Fruit fly (Drosophila melanogaster) whole organism, embryonic: ENCODE measurements around the gene CG5068.

Experiments used
- Abd-B ChIP-seq: fragments of 200-800 bp; sonication (Bioruptor generic); optimal IDR thresholded peaks from 2 replicates; lab custom pipeline; 2018; ENCODE audit warnings: missing biosample characterization, mild to moderate bottlenecking, missing genetic modification characterization, moderate library complexity
- Atf6 ChIP-seq: fragments of 200-800 bp; sonication (Bioruptor generic); IDR thresholded peaks from 2 replicates; pipeline ENCODE4 v1.3.6; 2022; ENCODE audit warnings: missing biosample characterization, missing genetic modification characterization
- Blimp-1 ChIP-seq: fragments of 200-800 bp; sonication (Bioruptor generic); optimal IDR thresholded peaks from 3 replicates; lab custom pipeline; 2018; ENCODE audit warnings: missing biosample characterization, missing genetic modification characterization, mild to moderate bottlenecking, moderate library complexity, missing genetic modification reagents
- CG1024 ChIP-seq: fragments of 200-800 bp; sonication (Bioruptor generic); IDR thresholded peaks from 2 replicates; pipeline ENCODE4 v1.3.6; 2022; ENCODE audit warnings: missing biosample characterization, missing genetic modification characterization
- CG10979 ChIP-seq: fragments of 200-800 bp; sonication (Bioruptor generic); optimal IDR thresholded peaks from 2 replicates; lab custom pipeline; 2018; ENCODE audit warnings: missing biosample characterization, mild to moderate bottlenecking, missing genetic modification characterization, moderate library complexity
- CG12236 ChIP-seq: fragments of 200-800 bp; sonication (Bioruptor generic); optimal IDR thresholded peaks from 2 replicates; lab custom pipeline; 2016; ENCODE audit warnings: missing biosample characterization, missing genetic modification characterization
- CG17328 ChIP-seq: fragments of 200-800 bp; sonication (Bioruptor generic); IDR thresholded peaks from 2 replicates; pipeline ENCODE4 v1.3.6; 2022; ENCODE audit warnings: missing biosample characterization, missing genetic modification characterization
- CG17359 ChIP-seq: fragments of 200-800 bp; sonication (Bioruptor generic); optimal IDR thresholded peaks from 3 replicates; lab custom pipeline; 2018; ENCODE audit warnings: missing biosample characterization, mild to moderate bottlenecking, missing genetic modification characterization, moderate library complexity
- CG17802 ChIP-seq: fragments of 200-800 bp; sonication (Bioruptor generic); optimal IDR thresholded peaks from 2 replicates; lab custom pipeline; 2018; ENCODE audit warnings: missing biosample characterization, mild to moderate bottlenecking, missing genetic modification characterization, moderate library complexity
- CG1832 ChIP-seq: fragments of 200-800 bp; sonication (Bioruptor generic); optimal IDR thresholded peaks from 2 replicates; lab custom pipeline; 2017; ENCODE audit warnings: missing biosample characterization, mild to moderate bottlenecking, missing genetic modification characterization, inconsistent platforms
- CG32767 ChIP-seq: fragments of 200-800 bp; sonication (Bioruptor generic); IDR thresholded peaks from 2 replicates; pipeline ENCODE4 v1.3.6; 2022; ENCODE audit warnings: missing biosample characterization, missing genetic modification characterization
- CG3726 ChIP-seq: fragments of 200-800 bp; sonication (Bioruptor generic); IDR thresholded peaks from 3 replicates; pipeline ENCODE4, ENCODE4 v1.3.6; 2022; ENCODE audit warnings: missing biosample characterization, missing genetic modification characterization
- CG4820 ChIP-seq: fragments of 200-800 bp; sonication (Bioruptor generic); optimal IDR thresholded peaks from 3 replicates; lab custom pipeline; 2016; ENCODE audit warnings: missing biosample characterization, missing genetic modification characterization
- CG6254 ChIP-seq: fragments of 200-800 bp; sonication (Bioruptor generic); optimal IDR thresholded peaks from 3 replicates; lab custom pipeline; 2017; ENCODE audit warnings: mild to moderate bottlenecking, missing biosample characterization, missing genetic modification reagents, missing genetic modification characterization
- CG6654 ChIP-seq: fragments of 200-800 bp; sonication (Bioruptor generic); optimal IDR thresholded peaks from 2 replicates; lab custom pipeline; 2017; ENCODE audit warnings: missing biosample characterization, mild to moderate bottlenecking, missing genetic modification characterization
- CG6689 ChIP-seq: fragments of 200-800 bp; sonication (Bioruptor generic); IDR thresholded peaks from 2 replicates; pipeline ENCODE4 v1.3.6; 2022; ENCODE audit warnings: missing biosample characterization, missing genetic modification characterization
- CG7372 ChIP-seq: fragments of 200-800 bp; sonication (Bioruptor generic); IDR thresholded peaks from 2 replicates; pipeline ENCODE4 v1.3.6; 2022; ENCODE audit warnings: missing biosample characterization, missing genetic modification characterization
- CG9609 ChIP-seq: fragments of 200-800 bp; sonication (Bioruptor generic); optimal IDR thresholded peaks from 3 replicates; lab custom pipeline; 2016; ENCODE audit warnings: missing biosample characterization, missing genetic modification characterization
- CoRest ChIP-seq: fragments of 200-800 bp; sonication (Bioruptor generic); optimal IDR thresholded peaks from 3 replicates; lab custom pipeline; 2018; ENCODE audit warnings: missing biosample characterization, mild to moderate bottlenecking, missing genetic modification characterization, moderate library complexity
- Deaf1 ChIP-seq: fragments of 200-800 bp; optimal IDR thresholded peaks from 3 replicates; lab custom pipeline; 2019; ENCODE audit warnings: missing biosample characterization, mild to moderate bottlenecking, missing genetic modification characterization, moderate library complexity
- Dek ChIP-seq: fragments of 200-800 bp; sonication (Bioruptor generic); optimal IDR thresholded peaks from 3 replicates; lab custom pipeline; 2019; ENCODE audit warnings: missing biosample characterization, mild to moderate bottlenecking, missing genetic modification characterization, moderate library complexity
- Dll ChIP-seq: fragments of 200-800 bp; sonication (Bioruptor generic); IDR thresholded peaks from 4 replicates; pipeline ENCODE4 v1.3.6; 2022; ENCODE audit warnings: missing biosample characterization, missing genetic modification characterization; ENCODE audit not compliant: partially characterized antibody
- E2f1 ChIP-seq: fragments of 200-800 bp; sonication (Bioruptor generic); IDR thresholded peaks from 2 replicates; pipeline ENCODE4 v1.3.6; 2022; ENCODE audit warnings: missing biosample characterization, missing genetic modification characterization
- Ets65A ChIP-seq: fragments of 200-800 bp; sonication (Bioruptor generic); peaks from one replicate; lab custom pipeline; 2016; ENCODE audit warnings: missing biosample characterization, missing genetic modification characterization
- H2.0 ChIP-seq: fragments of 200-800 bp; sonication (Bioruptor generic); IDR thresholded peaks from 2 replicates; pipeline ENCODE4 v1.3.6; 2022; ENCODE audit warnings: missing biosample characterization, missing genetic modification characterization
- HmgD ChIP-seq: fragments of 200-800 bp; sonication (Bioruptor generic); optimal IDR thresholded peaks from 3 replicates; lab custom pipeline; 2016; ENCODE audit warnings: missing biosample characterization, missing genetic modification characterization
- Hr78 ChIP-seq, 2 experiments: fragments of 200-800 bp in 1 of 2; fragments of >200 bp in 1 of 2; sonication (Bioruptor generic) in 1 of 2; optimal IDR thresholded peaks; 2 replicates each; lab custom pipeline; 2017 to 2019; ENCODE audit warnings: missing biosample characterization in 2 of 2, missing genetic modification characterization in 2 of 2, mild to moderate bottlenecking in 1 of 2, moderate library complexity in 1 of 2
- MBD-R2 ChIP-seq: fragments of 200-800 bp; sonication (Bioruptor generic); IDR thresholded peaks from 2 replicates; pipeline ENCODE4 v1.3.6; 2022; ENCODE audit warnings: missing biosample characterization, missing genetic modification characterization
- Oli ChIP-seq: fragments of 200-800 bp; sonication (Bioruptor generic); optimal IDR thresholded peaks from 2 replicates; lab custom pipeline; 2018; ENCODE audit warnings: missing biosample characterization, mild to moderate bottlenecking, missing genetic modification characterization, moderate library complexity
- Ptx1 ChIP-seq: fragments of 200-800 bp; sonication (Bioruptor generic); IDR thresholded peaks from 2 replicates; pipeline ENCODE4 v1.3.6; 2022; ENCODE audit warnings: missing biosample characterization, missing genetic modification characterization
- Scr ChIP-seq: fragments of 200-800 bp; sonication (Bioruptor generic); IDR thresholded peaks from 2 replicates; pipeline ENCODE4 v1.3.6; 2022; ENCODE audit warnings: missing biosample characterization, missing genetic modification characterization; ENCODE audit not compliant: partially characterized antibody
- ara ChIP-seq: fragments of 200-800 bp; sonication (Bioruptor generic); IDR thresholded peaks from 2 replicates; pipeline ENCODE4 v1.3.6; 2022; ENCODE audit warnings: missing biosample characterization, missing genetic modification characterization
- ato ChIP-seq: fragments of 200-800 bp; sonication (Bioruptor generic); IDR thresholded peaks from 2 replicates; pipeline ENCODE4 v1.3.6; 2022; ENCODE audit warnings: missing biosample characterization, missing genetic modification characterization; ENCODE audit not compliant: partially characterized antibody
- cato ChIP-seq: fragments of 200-800 bp; sonication (Bioruptor generic); optimal IDR thresholded peaks from 2 replicates; lab custom pipeline; 2016; ENCODE audit warnings: missing biosample characterization, missing genetic modification characterization, borderline replicate concordance
- da ChIP-seq: fragments of 200-800 bp; sonication (Bioruptor generic); optimal IDR thresholded peaks from 2 replicates; lab custom pipeline; 2016; ENCODE audit warnings: missing biosample characterization, missing genetic modification characterization
- dpn ChIP-seq, 2 experiments: fragments of 200-800 bp; sonication (Bioruptor generic); optimal IDR thresholded peaks; 3 replicates each; lab custom pipeline; 2016; ENCODE audit warnings: missing biosample characterization in 2 of 2, missing genetic modification characterization in 2 of 2
- gce ChIP-seq: fragments of 200-800 bp; sonication (Bioruptor generic); IDR thresholded peaks from 3 replicates; pipeline ENCODE4 v1.3.6; 2022; ENCODE audit warnings: missing biosample characterization, missing genetic modification characterization
- gt ChIP-seq: fragments of 200-800 bp; sonication (Bioruptor generic); IDR thresholded peaks from 2 replicates; pipeline ENCODE4 v1.3.6; 2022; ENCODE audit warnings: missing biosample characterization, missing genetic modification characterization
- ken ChIP-seq: fragments of 200-800 bp; sonication (Bioruptor generic); IDR thresholded peaks from 3 replicates; pipeline ENCODE4 v1.3.6; 2022; ENCODE audit warnings: missing biosample characterization, missing genetic modification characterization
- lab ChIP-seq: fragments of 200-800 bp; sonication (Bioruptor generic); optimal IDR thresholded peaks from 3 replicates; lab custom pipeline; 2017; ENCODE audit warnings: missing biosample characterization, missing genetic modification characterization, mild to moderate bottlenecking, moderate library complexity, missing genetic modification reagents
- lilli ChIP-seq: fragments of 200-800 bp; sonication (Bioruptor generic); optimal IDR thresholded peaks from 3 replicates; lab custom pipeline; 2016; ENCODE audit warnings: missing biosample characterization, missing genetic modification characterization
- pho ChIP-seq: fragments of 200-800 bp; sonication (Bioruptor generic); optimal IDR thresholded peaks from 2 replicates; lab custom pipeline; 2016; ENCODE audit warnings: missing biosample characterization, missing genetic modification characterization
- ranshi ChIP-seq: fragments of 200-800 bp; sonication (Bioruptor generic); IDR thresholded peaks from 2 replicates; pipeline ENCODE4 v1.3.6; 2022; ENCODE audit warnings: missing biosample characterization, missing genetic modification characterization
- salm ChIP-seq: fragments of 200-800 bp; sonication (Bioruptor generic); optimal IDR thresholded peaks from 2 replicates; lab custom pipeline; 2018; ENCODE audit warnings: missing biosample characterization, mild to moderate bottlenecking, missing genetic modification characterization
- tgo ChIP-seq: fragments of 200-800 bp; sonication (Bioruptor generic); IDR thresholded peaks from 3 replicates; pipeline ENCODE4 v1.3.6; 2022; ENCODE audit warnings: missing biosample characterization, missing genetic modification characterization
- usp ChIP-seq: fragments of >200 bp; optimal IDR thresholded peaks from 2 replicates; lab custom pipeline; 2017; ENCODE audit warnings: missing biosample characterization, missing genetic modification characterization
- wdn ChIP-seq: fragments of 200-800 bp; sonication (Bioruptor generic); IDR thresholded peaks from 2 replicates; pipeline ENCODE4 v1.3.6; 2022; ENCODE audit warnings: missing biosample characterization, missing genetic modification characterization
- yki ChIP-seq: fragments of >200 bp; optimal IDR thresholded peaks from 3 replicates; lab custom pipeline; 2018

Gene CG5068

dm6 chr3L:9011485-9012389 is 25.2 kb downstream of the CG5068 start (continued):
- peak; percentile 6 for TF ChIP-seq salm (tag; lab: Kevin White, UChicago)
- TF ChIP-seq gce (GFP tag; lab: Robert Waterston, UW): peak; percentile 61; the same call in 2 of the 3 replicates
- peak; percentile 77 for TF ChIP-seq CG4820 (GFP tag; lab: Kevin White, UChicago)
- peak; percentile 82; the same call in 2 of the 3 replicates for TF ChIP-seq CG3726 (GFP tag; lab: Robert Waterston, UW)
- peak; percentile 74 for TF ChIP-seq H2.0 (GFP tag; lab: Robert Waterston, UW)
- TF ChIP-seq dpn (GFP tag; optimal IDR thresholded peaks at IDR 0.05; lab: Kevin White, UChicago): peak; percentile 70 to 86
- peak; percentile 46 for TF ChIP-seq lilli
- TF ChIP-seq CG1024: peak; percentile 88
- TF ChIP-seq gt (GFP tag; lab: Robert Waterston, UW): 0 out of 2 replicates have a peak, but pooled peaks have one; percentile 35
- TF ChIP-seq Ptx1 (GFP tag; lab: Robert Waterston, UW): peak; percentile 69
- no peak for TF ChIP-seq CG1832 (GFP tag; lab: Kevin White, UChicago)
- peak; percentile 34 for TF ChIP-seq lab (GFP tag; lab: Kevin White, UChicago)
- TF ChIP-seq HmgD: peak; percentile 31
- TF ChIP-seq CG17328 (GFP tag; lab: Robert Waterston, UW): peak; percentile 94
- no peak for TF ChIP-seq pho (GFP tag; lab: Kevin White, UChicago)
- TF ChIP-seq ken (GFP tag; lab: Robert Waterston, UW): peak; percentile 78; the same call in 2 of the 3 replicates
- peak; percentile 45 for TF ChIP-seq CG17802
- TF ChIP-seq Abd-B (GFP tag; lab: Kevin White, UChicago): peak; percentile 86
- peak; percentile 69 for TF ChIP-seq CG12236
- TF ChIP-seq CG10979 (tag; lab: Kevin White, UChicago): peak; percentile 90
- peak; percentile 40 for TF ChIP-seq da (GFP tag; lab: Kevin White, UChicago)
- TF ChIP-seq Deaf1 (tag; lab: Kevin White, UChicago): peak; percentile 61
- peak; percentile 71 for TF ChIP-seq CoRest (tag; lab: Kevin White, UChicago)
- peak; percentile 73 for TF ChIP-seq CG17359 (tag; lab: Kevin White, UChicago)
- TF ChIP-seq CG6254 (GFP tag; lab: Kevin White, UChicago): peak; percentile 83
- peak; percentile 54 for TF ChIP-seq CG7372 (GFP tag; lab: Robert Waterston, UW)
- TF ChIP-seq tgo (GFP tag; lab: Robert Waterston, UW): peak; percentile 68
- TF ChIP-seq CG6654 (GFP tag; lab: Kevin White, UChicago): peak; percentile 38
- TF ChIP-seq Oli (tag; lab: Kevin White, UChicago): peak; percentile 69
- peak; percentile 98 for TF ChIP-seq Ets65A (GFP tag; lab: Kevin White, UChicago)
- no peak for TF ChIP-seq Scr (GFP tag; lab: Robert Waterston, UW)
- TF ChIP-seq yki (lab: Kevin White, UChicago): no peak
- TF ChIP-seq ara (GFP tag; lab: Robert Waterston, UW): peak; percentile 89
- peak; percentile 72 for TF ChIP-seq E2f1 (GFP tag; lab: Robert Waterston, UW)
- peak; percentile 85 for TF ChIP-seq CG6689
- peak; percentile 69 for TF ChIP-seq CG9609
- no peak for TF ChIP-seq wdn (GFP tag; lab: Robert Waterston, UW)
- TF ChIP-seq MBD-R2 (GFP tag; lab: Robert Waterston, UW): 0 out of 2 replicates have a peak, but pooled peaks have one; percentile 20
- no peak for TF ChIP-seq Dek (tag; lab: Kevin White, UChicago)
- peak in 1 of 2 experiments; percentile 53 for TF ChIP-seq Hr78 (GFP tag; optimal IDR thresholded peaks at IDR 0.05; lab: Kevin White, UChicago)
- TF ChIP-seq CG32767 (GFP tag; lab: Robert Waterston, UW): 0 out of 2 replicates have a peak, but pooled peaks have one; percentile 43
- TF ChIP-seq Blimp-1 (GFP tag; lab: Kevin White, UChicago): peak; percentile 76
- TF ChIP-seq ranshi (GFP tag; lab: Robert Waterston, UW): peak; percentile 75; the same call in 1 of the 2 replicates
- no peak for TF ChIP-seq ato (GFP tag; lab: Robert Waterston, UW)
- no peak for TF ChIP-seq Atf6 (GFP tag; lab: Robert Waterston, UW)
- no peak for TF ChIP-seq Dll (GFP tag; lab: Robert Waterston, UW)
- peak; percentile 42 for TF ChIP-seq cato (GFP tag; lab: Kevin White, UChicago)
- no peak for TF ChIP-seq usp
